Fruit fly (Drosophila melanogaster) whole organism, pupa: ENCODE data around the gene CG1416.

ENCODE experiments used
- CG13204 ChIP-seq: fragments of 200-800 bp; sonication (Bioruptor generic); optimal IDR thresholded peaks from 2 replicates; lab custom pipeline; 2018; ENCODE audit warnings: missing biosample characterization, mild to moderate bottlenecking, missing genetic modification characterization, moderate library complexity
- CG15710 ChIP-seq: fragments of 200-800 bp; sonication (Bioruptor generic); optimal IDR thresholded peaks from 2 replicates; lab custom pipeline; 2018; ENCODE audit warnings: missing biosample characterization, mild to moderate bottlenecking, missing genetic modification characterization, moderate library complexity
- CG17806 ChIP-seq: fragments of 200-800 bp; sonication (Bioruptor generic); optimal IDR thresholded peaks from 2 replicates; lab custom pipeline; 2018; ENCODE audit warnings: missing biosample characterization, mild to moderate bottlenecking, missing genetic modification characterization, moderate library complexity
- CG34367 ChIP-seq: fragments of 200-800 bp; sonication (Bioruptor generic); optimal IDR thresholded peaks from 2 replicates; lab custom pipeline; 2018; ENCODE audit warnings: missing biosample characterization, mild to moderate bottlenecking, missing genetic modification characterization
- CG4496 ChIP-seq: fragments of 200-800 bp; sonication (Bioruptor generic); IDR thresholded peaks from 3 replicates; pipeline ENCODE4 v1.3.6; 2022; ENCODE audit warnings: missing biosample characterization, missing genetic modification characterization
- CG8159 ChIP-seq: fragments of 200-800 bp; sonication (Bioruptor generic); optimal IDR thresholded peaks from 3 replicates; lab custom pipeline; 2018; ENCODE audit warnings: missing biosample characterization, mild to moderate bottlenecking, missing genetic modification characterization, moderate library complexity
- CG9948 ChIP-seq: fragments of 200-800 bp; sonication (Bioruptor generic); optimal IDR thresholded peaks from 2 replicates; lab custom pipeline; 2018; ENCODE audit warnings: missing biosample characterization, mild to moderate bottlenecking, missing genetic modification characterization, moderate library complexity
- EcR ChIP-seq: fragments of 200-800 bp; sonication (Bioruptor generic); optimal IDR thresholded peaks from 3 replicates; lab custom pipeline; 2019; ENCODE audit warnings: missing biosample characterization, missing genetic modification characterization, mild to moderate bottlenecking, moderate library complexity, missing genetic modification reagents
- Pif1A ChIP-seq: fragments of 200-800 bp; sonication (Bioruptor generic); optimal IDR thresholded peaks from 3 replicates; lab custom pipeline; 2016; ENCODE audit warnings: missing biosample characterization, missing genetic modification characterization
- Snoo ChIP-seq: fragments of 200-800 bp; sonication (Bioruptor generic); optimal IDR thresholded peaks from 3 replicates; lab custom pipeline; 2017; ENCODE audit warnings: missing biosample characterization, mild to moderate bottlenecking, missing genetic modification characterization, inconsistent platforms
- fd96Ca ChIP-seq: fragments of 200-800 bp; sonication (Bioruptor generic); IDR thresholded peaks from 3 replicates; pipeline ENCODE4 v1.3.6; 2022; ENCODE audit warnings: missing biosample characterization, missing genetic modification characterization

DNA sequence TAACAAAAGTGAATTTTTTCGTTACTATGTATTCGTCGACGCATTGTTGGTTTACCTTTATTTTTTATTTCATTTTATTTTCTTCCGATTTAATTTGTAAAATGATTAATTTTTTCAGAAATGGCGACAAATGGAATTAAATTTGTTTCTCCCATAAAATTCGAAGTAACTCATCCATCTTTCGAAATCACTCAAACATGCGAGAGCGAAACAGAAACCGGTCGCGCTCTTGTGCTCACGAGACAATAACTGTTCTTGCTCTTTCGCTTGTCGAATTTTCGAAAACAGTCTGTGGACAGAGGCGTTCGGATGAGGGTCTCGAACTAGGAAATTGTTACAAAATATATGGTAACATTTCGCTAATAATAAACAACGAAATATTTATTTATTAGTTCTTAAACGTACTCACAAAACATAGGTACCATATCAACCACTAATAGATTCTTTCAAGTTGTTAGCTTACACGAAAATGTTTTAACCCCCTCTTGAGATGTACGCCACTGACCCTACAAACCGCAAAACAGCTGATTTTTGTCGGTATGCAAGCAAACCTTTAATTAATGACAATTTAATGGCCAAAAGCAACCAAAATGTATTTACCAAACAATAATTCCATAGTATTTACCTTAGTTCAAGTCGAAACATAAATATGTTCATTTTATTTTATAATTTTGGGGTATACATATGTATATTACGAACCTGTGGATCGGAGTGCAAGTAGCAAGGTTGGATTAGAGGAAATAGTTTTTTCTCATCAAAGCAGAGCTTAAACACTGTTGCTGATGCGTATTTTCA lies 36.9 kb downstream of the CG1416 start:
- TF ChIP-seq CG17806 (tag; lab: Kevin White, UChicago) (peak; percentile 96), CG34367 (peak; percentile 96), fd96Ca (GFP tag; lab: Robert Waterston, UW) (peak; percentile 97), Pif1A (GFP tag; lab: Kevin White, UChicago) (peak; percentile 97), EcR (no peak), CG8159 (tag; lab: Kevin White, UChicago) (peak; percentile 97), CG4496 (no peak), CG15710 (tag; lab: Kevin White, UChicago) (peak; percentile 97), CG13204 (GFP tag; lab: Kevin White, UChicago) (peak; percentile 92), Snoo (tag; lab: Kevin White, UChicago) (peak; percentile 98), CG9948 (tag; lab: Kevin White, UChicago) (peak; percentile 96)
